Worm (Caenorhabditis elegans): ENCODE results near the gene set-4.

Gene set-4

DNA sequence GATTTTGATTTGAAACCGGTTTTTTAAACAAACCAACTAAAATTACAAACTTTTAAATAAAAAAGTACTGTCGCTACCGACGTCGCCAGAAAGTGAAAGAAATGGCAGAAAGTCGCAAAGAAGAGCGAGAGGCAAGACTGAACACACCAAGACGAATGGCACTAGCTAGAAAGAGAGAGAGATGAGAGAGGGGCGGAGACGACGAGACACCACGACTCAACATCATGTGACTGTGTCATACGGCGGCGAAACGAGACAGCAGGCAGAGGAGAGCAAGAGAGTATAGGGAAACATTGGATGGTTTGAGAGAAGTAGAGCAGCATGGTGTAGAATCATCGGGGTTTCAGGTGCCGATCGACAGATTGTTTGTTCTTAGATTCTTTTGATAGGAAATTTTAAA lies 17.2 kb upstream of the set-4 start (continued):
- TF ChIP-seq swsn-7 (tag; optimal IDR thresholded peaks at IDR 0.05) (peak; percentile 94), dsc-1 (tag; optimal IDR thresholded peaks at IDR 0.05) (peak; percentile 82), alr-1 (tag; optimal IDR thresholded peaks at IDR 0.05; ENCODE audit: borderline replicate concordance) (no peak), grh-1 (GFP tag; IDR thresholded peaks at IDR 0.05) (peak; percentile 79), nhr-85 (tag) (peak; percentile 89), C34B4.2 (tag; optimal IDR thresholded peaks at IDR 0.05) (no peak), snu-23 (GFP tag; optimal IDR thresholded peaks at IDR 0.05) (peak; percentile 98), elt-2 (tag; optimal IDR thresholded peaks at IDR 0.05) (peak; percentile 79), aly-2 (tag; optimal IDR thresholded peaks at IDR 0.05) (no peak), lin-14 (GFP tag; optimal IDR thresholded peaks at IDR 0.05) (peak; percentile 96), unc-130 (tag; optimal IDR thresholded peaks at IDR 0.05) (peak; percentile 66), fkh-8 (tag; optimal IDR thresholded peaks at IDR 0.05) (peak; percentile 88), mef-2 (tag; optimal IDR thresholded peaks at IDR 0.05) (peak; percentile 77), elt-3 (tag; optimal IDR thresholded peaks at IDR 0.05) (peak in 5 of 6 experiments; percentile 19 to 93 (median 59)), nhr-71 (tag; optimal IDR thresholded peaks at IDR 0.05) (peak; percentile 97), egl-27 (tag; optimal IDR thresholded peaks at IDR 0.05) (peak; percentile 47 to 61), zip-4 (GFP tag; optimal IDR thresholded peaks at IDR 0.05) (peak; percentile 66), aha-1 (tag; optimal IDR thresholded peaks at IDR 0.05) (peak; percentile 29), nhr-20 (tag; optimal IDR thresholded peaks at IDR 0.05) (peak; percentile 97), ces-1 (GFP tag; optimal IDR thresholded peaks at IDR 0.05) (no peak), nhr-84 (tag; optimal IDR thresholded peaks at IDR 0.05) (no peak), nhr-19 (GFP tag; conservative IDR thresholded peaks at IDR 0.05) (peak; percentile 87), lin-39 (tag; optimal IDR thresholded peaks at IDR 0.05) (peak; percentile 53), ztf-4 (tag; optimal IDR thresholded peaks at IDR 0.05) (peak; percentile 96), ceh-82 (tag; optimal IDR thresholded peaks at IDR 0.05) (peak; percentile 84 to 92 (median 85)), F16B12.6 (tag; optimal IDR thresholded peaks at IDR 0.05) (no peak), mep-1 (tag; optimal IDR thresholded peaks at IDR 0.05) (peak; percentile 95), irx-1 (tag; optimal IDR thresholded peaks at IDR 0.05) (peak; percentile 74), nhr-76 (tag; optimal IDR thresholded peaks at IDR 0.05) (no peak), hlh-4 (tag; optimal IDR thresholded peaks at IDR 0.05) (no peak), mab-9 (GFP tag; IDR thresholded peaks at IDR 0.05) (peak; percentile 70), ceh-63 (GFP tag; optimal IDR thresholded peaks at IDR 0.05) (no peak), Y116A8C.19 (tag; optimal IDR thresholded peaks at IDR 0.05; ENCODE audit: borderline replicate concordance) (no peak), nhr-28 (tag; optimal IDR thresholded peaks at IDR 0.05) (no peak), ztf-11 (tag; optimal IDR thresholded peaks at IDR 0.05) (peak in 1 of 2 experiments; percentile 79), sup-37 (GFP tag; optimal IDR thresholded peaks at IDR 0.05) (peak; percentile 22), jun-1 (tag; optimal IDR thresholded peaks at IDR 0.05) (peak; percentile 93), snpc-4 (tag; optimal IDR thresholded peaks at IDR 0.05) (peak; percentile 60), efl-1 (optimal IDR thresholded peaks at IDR 0.05) (peak; percentile 82 to 85), efl-1 (GFP tag; optimal IDR thresholded peaks at IDR 0.05 in 1 of 2) (peak; percentile 69 to 98), lir-3 (tag; optimal IDR thresholded peaks at IDR 0.05; ENCODE audit: poor library complexity) (peak; percentile 78), ceh-8 (GFP tag; optimal IDR thresholded peaks at IDR 0.05) (peak; percentile 73), ceh-90 (tag; optimal IDR thresholded peaks at IDR 0.05) (no peak), C04F5.9 (tag; optimal IDR thresholded peaks at IDR 0.05) (peak; percentile 2), fkh-10 (GFP tag; optimal IDR thresholded peaks at IDR 0.05) (peak; percentile 35), mdl-1 (tag; optimal IDR thresholded peaks at IDR 0.05) (peak; percentile 22 to 98), C16A3.4 (tag; optimal IDR thresholded peaks at IDR 0.05) (peak; percentile 83), egl-13 (tag; optimal IDR thresholded peaks at IDR 0.05) (peak; percentile 46), pax-3 (tag; optimal IDR thresholded peaks at IDR 0.05) (peak; percentile 41), nhr-90 (tag; optimal IDR thresholded peaks at IDR 0.05; ENCODE audit: poor library complexity) (peak; percentile 93), lin-15B (tag; optimal IDR thresholded peaks at IDR 0.05) (peak; percentile 20)
